Fruit fly (Drosophila melanogaster) whole organism, embryonic: ENCODE data around the gene CG31910.

ENCODE experiments used
- Atf3 ChIP-seq: fragments of 200-800 bp; sonication (Bioruptor generic); optimal IDR thresholded peaks from 3 replicates; lab custom pipeline; 2016; ENCODE audit warnings: missing biosample characterization, missing genetic modification characterization
- CG1024 ChIP-seq: fragments of 200-800 bp; sonication (Bioruptor generic); IDR thresholded peaks from 2 replicates; pipeline ENCODE4 v1.3.6; 2022; ENCODE audit warnings: missing biosample characterization, missing genetic modification characterization
- CG10366 ChIP-seq: fragments of 200-800 bp; sonication (Bioruptor generic); IDR thresholded peaks from 2 replicates; pipeline ENCODE4 v1.3.6; 2022; ENCODE audit warnings: missing biosample characterization, missing genetic modification characterization
- CG13624 ChIP-seq: fragments of 200-800 bp; sonication (Bioruptor generic); optimal IDR thresholded peaks from 2 replicates; lab custom pipeline; 2016; ENCODE audit warnings: missing biosample characterization, missing genetic modification characterization
- CG13894 ChIP-seq: fragments of 200-800 bp; sonication (Bioruptor generic); optimal IDR thresholded peaks from 3 replicates; lab custom pipeline; 2018; ENCODE audit warnings: missing biosample characterization, mild to moderate bottlenecking, missing genetic modification characterization, moderate library complexity
- CG14965 ChIP-seq: fragments of 200-800 bp; sonication (Bioruptor generic); optimal IDR thresholded peaks from 2 replicates; lab custom pipeline; 2016; ENCODE audit warnings: missing biosample characterization, missing genetic modification characterization, borderline replicate concordance
- CG15479 ChIP-seq: fragments of 200-800 bp; sonication (Bioruptor generic); optimal IDR thresholded peaks from 3 replicates; lab custom pipeline; 2019; ENCODE audit warnings: missing biosample characterization, mild to moderate bottlenecking, missing genetic modification characterization, moderate library complexity
- CG15696 ChIP-seq: fragments of 200-800 bp; sonication (Bioruptor generic); optimal IDR thresholded peaks from 2 replicates; lab custom pipeline; 2019; ENCODE audit warnings: missing biosample characterization, mild to moderate bottlenecking, missing genetic modification characterization, moderate library complexity
- CG17361 ChIP-seq: fragments of 200-800 bp; sonication (Bioruptor generic); IDR thresholded peaks from 3 replicates; pipeline ENCODE4 v1.3.6; 2022; ENCODE audit warnings: missing biosample characterization, missing genetic modification characterization
- CG2199 ChIP-seq: fragments of 200-800 bp; sonication (Bioruptor generic); IDR thresholded peaks from 3 replicates; pipeline ENCODE4 v1.3.6; 2022; ENCODE audit warnings: missing biosample characterization, missing genetic modification characterization
- CG31388 ChIP-seq: fragments of 200-800 bp; sonication (Bioruptor generic); optimal IDR thresholded peaks from 2 replicates; lab custom pipeline; 2016; ENCODE audit warnings: missing biosample characterization, missing genetic modification characterization
- CG34376 ChIP-seq: fragments of 200-800 bp; sonication (Bioruptor generic); optimal IDR thresholded peaks from 2 replicates; lab custom pipeline; 2018; ENCODE audit warnings: missing biosample characterization, mild to moderate bottlenecking, missing genetic modification characterization
- CG34422 ChIP-seq: fragments of 200-800 bp; sonication (Bioruptor generic); IDR thresholded peaks from 3 replicates; pipeline ENCODE4 v1.3.6; 2022; ENCODE audit warnings: missing biosample characterization, missing genetic modification characterization
- CG6175 ChIP-seq: fragments of 200-800 bp; sonication (Bioruptor generic); IDR thresholded peaks from 3 replicates; pipeline ENCODE4 v1.3.6; 2022; ENCODE audit warnings: missing biosample characterization, missing genetic modification characterization
- CG6254 ChIP-seq: fragments of 200-800 bp; sonication (Bioruptor generic); optimal IDR thresholded peaks from 3 replicates; lab custom pipeline; 2017; ENCODE audit warnings: mild to moderate bottlenecking, missing biosample characterization, missing genetic modification reagents, missing genetic modification characterization
- CG6765 ChIP-seq: fragments of 200-800 bp; sonication (Bioruptor generic); optimal IDR thresholded peaks from 3 replicates; lab custom pipeline; 2017; ENCODE audit warnings: missing biosample characterization, mild to moderate bottlenecking, missing genetic modification characterization
- CG6791 ChIP-seq: fragments of 200-800 bp; sonication (Bioruptor generic); IDR thresholded peaks from 3 replicates; pipeline ENCODE4 v1.3.6; 2022; ENCODE audit warnings: missing biosample characterization, missing genetic modification characterization; ENCODE audit not compliant: partially characterized antibody
- CG7271 ChIP-seq: fragments of 200-800 bp; sonication (Bioruptor generic); optimal IDR thresholded peaks from 2 replicates; lab custom pipeline; 2018; ENCODE audit warnings: missing biosample characterization, mild to moderate bottlenecking, missing genetic modification characterization, moderate library complexity
- CG8359 ChIP-seq: fragments of 200-800 bp; sonication (Bioruptor generic); optimal IDR thresholded peaks from 2 replicates; lab custom pipeline; 2017; ENCODE audit warnings: missing biosample characterization, mild to moderate bottlenecking, missing genetic modification characterization, borderline replicate concordance
- Ets65A ChIP-seq: fragments of 200-800 bp; sonication (Bioruptor generic); peaks from one replicate; lab custom pipeline; 2016; ENCODE audit warnings: missing biosample characterization, missing genetic modification characterization
- Ets97D ChIP-seq: fragments of 200-800 bp; sonication (Bioruptor generic); optimal IDR thresholded peaks from 3 replicates; lab custom pipeline; 2016; ENCODE audit warnings: missing biosample characterization, missing genetic modification characterization
- H2.0 ChIP-seq: fragments of 200-800 bp; sonication (Bioruptor generic); IDR thresholded peaks from 2 replicates; pipeline ENCODE4 v1.3.6; 2022; ENCODE audit warnings: missing biosample characterization, missing genetic modification characterization
- HLH4C ChIP-seq: fragments of 200-800 bp; sonication (Bioruptor generic); IDR thresholded peaks from 3 replicates; pipeline ENCODE4 v1.3.6; 2022; ENCODE audit warnings: missing biosample characterization, missing genetic modification characterization; ENCODE audit not compliant: partially characterized antibody
- Hmr ChIP-seq: fragments of 200-800 bp; sonication (Bioruptor generic); optimal IDR thresholded peaks from 3 replicates; lab custom pipeline; 2017; ENCODE audit warnings: mild to moderate bottlenecking, missing biosample characterization, missing genetic modification reagents, missing genetic modification characterization
- Med ChIP-seq: fragments of 200-800 bp; sonication (Bioruptor generic); peaks from one replicate; lab custom pipeline; 2016; ENCODE audit warnings: missing biosample characterization, missing genetic modification characterization, mild to moderate bottlenecking, inconsistent platforms, moderate library complexity
- Nf-YA ChIP-seq: fragments of 200-800 bp; sonication (Bioruptor generic); IDR thresholded peaks from 2 replicates; pipeline ENCODE4 v1.3.6; 2022; ENCODE audit warnings: missing biosample characterization, missing genetic modification characterization
- Nf-YC ChIP-seq: fragments of 200-800 bp; optimal IDR thresholded peaks from 3 replicates; lab custom pipeline; 2019; ENCODE audit warnings: missing biosample characterization, mild to moderate bottlenecking, missing genetic modification characterization, moderate library complexity
- NfI ChIP-seq: fragments of 200-800 bp; sonication (Bioruptor generic); optimal IDR thresholded peaks from 3 replicates; lab custom pipeline; 2018; ENCODE audit warnings: missing biosample characterization, mild to moderate bottlenecking, missing genetic modification characterization, moderate library complexity
- Six4 ChIP-seq: fragments of 200-800 bp; sonication (Bioruptor generic); optimal IDR thresholded peaks from 2 replicates; lab custom pipeline; 2016; ENCODE audit warnings: missing biosample characterization, missing genetic modification characterization
- Spps ChIP-seq: fragments of 200-800 bp; sonication (Bioruptor generic); optimal IDR thresholded peaks from 2 replicates; lab custom pipeline; 2018; ENCODE audit warnings: missing biosample characterization, mild to moderate bottlenecking, missing genetic modification characterization
- TFAM ChIP-seq: fragments of 200-800 bp; sonication (Bioruptor generic); optimal IDR thresholded peaks from 2 replicates; lab custom pipeline; 2017; ENCODE audit warnings: missing biosample characterization, missing genetic modification characterization, inconsistent platforms
- Usf ChIP-seq: fragments of 200-800 bp; sonication (Bioruptor generic); optimal IDR thresholded peaks from 2 replicates; lab custom pipeline; 2017; ENCODE audit warnings: missing genotype, missing biosample characterization, missing genetic modification characterization
- Xrp1 ChIP-seq: fragments of 200-800 bp; sonication (Bioruptor generic); IDR thresholded peaks from 2 replicates; pipeline ENCODE4 v1.3.6; 2022; ENCODE audit warnings: missing biosample characterization, missing genetic modification characterization
- aop ChIP-seq: fragments of 200-800 bp; sonication (Bioruptor generic); IDR thresholded peaks from 2 replicates; pipeline ENCODE4 v1.3.6; 2022; ENCODE audit warnings: missing biosample characterization, missing genetic modification characterization
- ap ChIP-seq: fragments of 200-800 bp; sonication (Bioruptor generic); IDR thresholded peaks from 2 replicates; pipeline ENCODE4 v1.3.6; 2022; ENCODE audit warnings: missing biosample characterization, missing genetic modification characterization
- cato ChIP-seq: fragments of 200-800 bp; sonication (Bioruptor generic); optimal IDR thresholded peaks from 2 replicates; lab custom pipeline; 2016; ENCODE audit warnings: missing biosample characterization, missing genetic modification characterization, borderline replicate concordance
- corto ChIP-seq: fragments of 200-800 bp; sonication (Bioruptor generic); optimal IDR thresholded peaks from 2 replicates; lab custom pipeline; 2016; ENCODE audit warnings: missing biosample characterization, mild to moderate bottlenecking, missing genetic modification characterization, moderate library complexity
- fd102C ChIP-seq: fragments of 200-800 bp; sonication (Bioruptor generic); optimal IDR thresholded peaks from 2 replicates; lab custom pipeline; 2018; ENCODE audit warnings: missing biosample characterization, mild to moderate bottlenecking, missing genetic modification characterization, moderate library complexity
- ftz-f1 ChIP-seq: fragments of 200-800 bp; sonication (Bioruptor generic); optimal IDR thresholded peaks from 2 replicates; lab custom pipeline; 2016; ENCODE audit warnings: missing biosample characterization, missing genetic modification characterization
- ham ChIP-seq: fragments of 200-800 bp; sonication (Bioruptor generic); IDR thresholded peaks from 2 replicates; pipeline ENCODE4 v1.3.6; 2022; ENCODE audit warnings: missing biosample characterization, missing genetic modification characterization
- hbn ChIP-seq: fragments of 200-800 bp; sonication (Bioruptor generic); IDR thresholded peaks from 2 replicates; pipeline ENCODE4 v1.3.6; 2022; ENCODE audit warnings: missing biosample characterization, missing genetic modification characterization; ENCODE audit not compliant: partially characterized antibody
- lilli ChIP-seq: fragments of 200-800 bp; sonication (Bioruptor generic); optimal IDR thresholded peaks from 3 replicates; lab custom pipeline; 2016; ENCODE audit warnings: missing biosample characterization, missing genetic modification characterization
- odd ChIP-seq: fragments of 200-800 bp; sonication (Bioruptor generic); optimal IDR thresholded peaks from 2 replicates; lab custom pipeline; 2017; ENCODE audit warnings: missing biosample characterization, mild to moderate bottlenecking, missing genetic modification characterization
- ranshi ChIP-seq: fragments of 200-800 bp; sonication (Bioruptor generic); IDR thresholded peaks from 2 replicates; pipeline ENCODE4 v1.3.6; 2022; ENCODE audit warnings: missing biosample characterization, missing genetic modification characterization
- row ChIP-seq: fragments of 200-800 bp; sonication (Bioruptor generic); IDR thresholded peaks from 3 replicates; pipeline ENCODE4 v1.3.6; 2022; ENCODE audit warnings: missing biosample characterization, missing genetic modification characterization
- shn ChIP-seq: fragments of 200-800 bp; sonication (Bioruptor generic); optimal IDR thresholded peaks from 3 replicates; lab custom pipeline; 2016; ENCODE audit warnings: missing biosample characterization, missing genetic modification characterization

Gene CG31910

dm6 chr2L:6716921-6717320 lies 28.5 kb downstream of the CG31910 start (continued):
- TF ChIP-seq Six4 (no peak), CG6791 (GFP tag; lab: Robert Waterston, UW) (0 out of 3 replicates have a peak, but pooled peaks have one; percentile 16), CG31388 (GFP tag; lab: Kevin White, UChicago) (no peak)

- peak; percentile 9 for TF ChIP-seq CG34376 (GFP tag; lab: Kevin White, UChicago)
- no peak for TF ChIP-seq CG17361 (GFP tag; lab: Robert Waterston, UW)
- TF ChIP-seq lilli (GFP tag; lab: Kevin White, UChicago): no peak
- TF ChIP-seq Med: peak; percentile 47
- TF ChIP-seq Ets65A (GFP tag; lab: Kevin White, UChicago): peak; percentile 70
- no peak for TF ChIP-seq ham (GFP tag; lab: Robert Waterston, UW)
- peak; percentile 47 for TF ChIP-seq row (GFP tag; lab: Robert Waterston, UW)
- no peak for TF ChIP-seq CG1024
- TF ChIP-seq hbn: no peak
These were observed 29.1 kb downstream of the CG31910 start, which contains the start of gene AkhR for dm6 chr2L:6716182-6716770. Gene AkhR, minus strand, starts transcription at chr2L:6716186.

dm6 chr2L:6708997-6709662 lies 36.3 kb downstream of the CG31910 start, which contains the start of gene Tsp:
Gene Tsp, minus strand, starts transcription at chr2L:6709086.
- TF ChIP-seq shn (GFP tag; lab: Kevin White, UChicago): no peak
- peak; percentile 5 for TF ChIP-seq CG15479 (GFP tag; lab: Kevin White, UChicago)
- TF ChIP-seq CG7271 (tag; lab: Kevin White, UChicago): peak; percentile 25
- no peak for TF ChIP-seq cato
- TF ChIP-seq corto: no peak
- TF ChIP-seq CG34422: peak; percentile 48; the same call in 1 of the 3 replicates
- TF ChIP-seq CG6765 (GFP tag; lab: Kevin White, UChicago): no peak
- TF ChIP-seq NfI (GFP tag; lab: Kevin White, UChicago): no peak
- TF ChIP-seq Usf (GFP tag; lab: Kevin White, UChicago): no peak
- peak; percentile 7 for TF ChIP-seq CG8359 (GFP tag; lab: Kevin White, UChicago)
- TF ChIP-seq CG14965 (GFP tag; lab: Kevin White, UChicago): no peak
- no peak for TF ChIP-seq aop
- no peak for TF ChIP-seq fd102C (GFP tag; lab: Kevin White, UChicago)
- TF ChIP-seq HLH4C (GFP tag; lab: Robert Waterston, UW): no peak
- no peak for TF ChIP-seq ranshi (GFP tag; lab: Robert Waterston, UW)
- TF ChIP-seq odd (GFP tag; lab: Kevin White, UChicago): no peak
- TF ChIP-seq CG6175 (GFP tag; lab: Robert Waterston, UW): no peak
- TF ChIP-seq ap (GFP tag; lab: Robert Waterston, UW): no peak
- TF ChIP-seq ftz-f1 (GFP tag; lab: Kevin White, UChicago): no peak
- TF ChIP-seq CG15696 (tag; lab: Kevin White, UChicago): no peak
- no peak for TF ChIP-seq TFAM (GFP tag; lab: Kevin White, UChicago)
- TF ChIP-seq CG6254 (GFP tag; lab: Kevin White, UChicago): no peak
- no peak for TF ChIP-seq Xrp1 (GFP tag; lab: Robert Waterston, UW)
- no peak for TF ChIP-seq Nf-YA (GFP tag; lab: Robert Waterston, UW)
- TF ChIP-seq Spps (tag; lab: Kevin White, UChicago): no peak
- TF ChIP-seq CG13894 (tag; lab: Kevin White, UChicago): peak; percentile 13
- TF ChIP-seq CG10366 (GFP tag; lab: Robert Waterston, UW): no peak
- TF ChIP-seq Nf-YC (tag; lab: Kevin White, UChicago): no peak
- no peak for TF ChIP-seq ham (GFP tag; lab: Robert Waterston, UW)
- TF ChIP-seq CG6791 (GFP tag; lab: Robert Waterston, UW): no peak
- TF ChIP-seq Hmr: no peak
- peak; percentile 25 for TF ChIP-seq Ets97D
- TF ChIP-seq H2.0 (GFP tag; lab: Robert Waterston, UW): no peak
- no peak for TF ChIP-seq CG13624 (GFP tag; lab: Kevin White, UChicago)
- TF ChIP-seq Atf3 (GFP tag; lab: Kevin White, UChicago): no peak
- TF ChIP-seq Six4: no peak
- 0 out of 3 replicates have a peak, but pooled peaks have one; percentile 51 for TF ChIP-seq CG2199 (GFP tag; lab: Robert Waterston, UW)
